Worm (Caenorhabditis elegans): ENCODE data around the gene F42E11.3.

- TF ChIP-seq nhr-25 (tag; optimal IDR thresholded peaks at IDR 0.05; ENCODE audit: borderline replicate concordance, insufficient read depth): no peak
- no peak for TF ChIP-seq nhr-77 (tag; optimal IDR thresholded peaks at IDR 0.05)
- TF ChIP-seq ceh-20 (GFP tag; IDR thresholded peaks at IDR 0.05): no peak
- TF ChIP-seq unc-62 (GFP tag; optimal IDR thresholded peaks at IDR 0.05 in 1 of 2): no peak
- no peak for TF ChIP-seq unc-62 (tag; optimal IDR thresholded peaks at IDR 0.05)
Measured at ce11 chrX:11400467-11401184, 25.2 kb upstream of the F42E11.3 start.
